Fruit fly (Drosophila melanogaster) whole organism: ENCODE results near the gene Rpt3.

ENCODE experiments used
- CG8478 ChIP-seq: fragments of >200 bp; optimal IDR thresholded peaks from 2 replicates; lab custom pipeline; 2018; ENCODE audit warnings: inconsistent platforms
- Dll ChIP-seq: fragments of >200 bp; optimal IDR thresholded peaks from 2 replicates; lab custom pipeline; 2017
- EcR ChIP-seq, 2 experiments: fragments of >200 bp; optimal IDR thresholded peaks; 2 replicates each; lab custom pipeline; 2017; ENCODE audit warnings: missing biosample characterization in 2 of 2, missing genetic modification characterization in 2 of 2, missing genetic modification reagents in 2 of 2
- pan ChIP-seq: fragments of >200 bp; optimal IDR thresholded peaks from 2 replicates; lab custom pipeline; 2017
- psq ChIP-seq: fragments of >200 bp; optimal IDR thresholded peaks from 2 replicates; lab custom pipeline; 2017
- usp ChIP-seq: fragments of >200 bp; optimal IDR thresholded peaks from 2 replicates; lab custom pipeline; 2017; ENCODE audit warnings: missing biosample characterization, missing genetic modification characterization, mixed read lengths

Gene Rpt3

dm6 chrX:11155808-11156589 lies 31.1 kb downstream of the Rpt3 start:
- no peak for TF ChIP-seq usp
- no peak for TF ChIP-seq pan (lab: Kevin White, UChicago)
- no peak for TF ChIP-seq Dll (lab: Kevin White, UChicago)
- no peak for TF ChIP-seq EcR (GFP tag; optimal IDR thresholded peaks at IDR 0.05; lab: Kevin White, UChicago)
- no peak for TF ChIP-seq psq
- TF ChIP-seq CG8478 (lab: Kevin White, UChicago) = no peak

- no peak for TF ChIP-seq usp
- TF ChIP-seq CG8478 (lab: Kevin White, UChicago) = no peak
- no peak for TF ChIP-seq psq
- TF ChIP-seq Dll (lab: Kevin White, UChicago) = no peak
- no peak for TF ChIP-seq pan (lab: Kevin White, UChicago)
Observed at dm6 chrX:11159710-11160446, 35.0 kb downstream of the Rpt3 start, which contains the start of gene CG32668. TSS of gene CG32668 (minus strand) at chrX:11159760.

dm6 chrX:11168958-11169357 lies 44.1 kb downstream of the Rpt3 start, which contains the start of gene Antdh:
TSS of gene Antdh (minus strand) at chrX:11169058.
- TF ChIP-seq pan (lab: Kevin White, UChicago) (no peak), EcR (GFP tag; optimal IDR thresholded peaks at IDR 0.05; lab: Kevin White, UChicago) (no peak)

dm6 chrX:11170578-11170977 lies 45.7 kb downstream of the Rpt3 start, which contains the start of gene CG1394:
TSS of gene CG1394 (minus strand) at chrX:11170678.
- TF ChIP-seq Dll (lab: Kevin White, UChicago) (no peak), EcR (GFP tag; optimal IDR thresholded peaks at IDR 0.05; lab: Kevin White, UChicago) (no peak), CG8478 (lab: Kevin White, UChicago) (no peak), usp (no peak), pan (lab: Kevin White, UChicago) (no peak), psq (no peak)

dm6 chrX:11176073-11176472 lies 51.2 kb downstream of the Rpt3 start:
- no peak for TF ChIP-seq pan (lab: Kevin White, UChicago)
- no peak for TF ChIP-seq Dll (lab: Kevin White, UChicago)
- no peak for TF ChIP-seq EcR (GFP tag; optimal IDR thresholded peaks at IDR 0.05; lab: Kevin White, UChicago)
- TF ChIP-seq psq = no peak
- no peak for TF ChIP-seq CG8478 (lab: Kevin White, UChicago)
- no peak for TF ChIP-seq usp
